Fruit fly (Drosophila melanogaster) whole organism, prepupa: ENCODE measurements around the gene Rab40.

ENCODE experiments used
- CG10631 ChIP-seq: fragments of 200-800 bp; sonication (Bioruptor generic); optimal IDR thresholded peaks from 2 replicates; lab custom pipeline; 2016; ENCODE audit warnings: missing biosample characterization, missing genetic modification characterization
- CG31627 ChIP-seq: fragments of 200-800 bp; sonication (Bioruptor generic); optimal IDR thresholded peaks from 3 replicates; lab custom pipeline; 2016; ENCODE audit warnings: missing biosample characterization, missing genetic modification characterization
- CG4318 ChIP-seq: fragments of 200-800 bp; sonication (Bioruptor generic); optimal IDR thresholded peaks from 3 replicates; lab custom pipeline; 2017; ENCODE audit warnings: missing biosample characterization, mild to moderate bottlenecking, missing genetic modification characterization
- CG6808 ChIP-seq: fragments of 200-800 bp; sonication (Bioruptor generic); optimal IDR thresholded peaks from 3 replicates; lab custom pipeline; 2017; ENCODE audit warnings: missing biosample characterization, missing genetic modification characterization, mild to moderate bottlenecking, moderate library complexity, missing genetic modification reagents
- esn ChIP-seq: fragments of 200-800 bp; sonication (Bioruptor generic); optimal IDR thresholded peaks from 2 replicates; lab custom pipeline; 2016; ENCODE audit warnings: missing biosample characterization, mild to moderate bottlenecking, missing genetic modification characterization, moderate library complexity
- lz ChIP-seq: fragments of 200-800 bp; sonication (Bioruptor generic); optimal IDR thresholded peaks from 3 replicates; lab custom pipeline; 2016; ENCODE audit warnings: missing biosample characterization, missing genetic modification characterization
- ss ChIP-seq, 2 experiments: fragments of 200-800 bp; sonication (Bioruptor generic); optimal IDR thresholded peaks; 2 replicates in 1 of 2; 3 replicates in 1 of 2; lab custom pipeline; 2017 to 2018; ENCODE audit warnings: mild to moderate bottlenecking in 2 of 2, missing biosample characterization in 2 of 2, missing genetic modification characterization in 2 of 2, moderate library complexity in 1 of 2

DNA sequence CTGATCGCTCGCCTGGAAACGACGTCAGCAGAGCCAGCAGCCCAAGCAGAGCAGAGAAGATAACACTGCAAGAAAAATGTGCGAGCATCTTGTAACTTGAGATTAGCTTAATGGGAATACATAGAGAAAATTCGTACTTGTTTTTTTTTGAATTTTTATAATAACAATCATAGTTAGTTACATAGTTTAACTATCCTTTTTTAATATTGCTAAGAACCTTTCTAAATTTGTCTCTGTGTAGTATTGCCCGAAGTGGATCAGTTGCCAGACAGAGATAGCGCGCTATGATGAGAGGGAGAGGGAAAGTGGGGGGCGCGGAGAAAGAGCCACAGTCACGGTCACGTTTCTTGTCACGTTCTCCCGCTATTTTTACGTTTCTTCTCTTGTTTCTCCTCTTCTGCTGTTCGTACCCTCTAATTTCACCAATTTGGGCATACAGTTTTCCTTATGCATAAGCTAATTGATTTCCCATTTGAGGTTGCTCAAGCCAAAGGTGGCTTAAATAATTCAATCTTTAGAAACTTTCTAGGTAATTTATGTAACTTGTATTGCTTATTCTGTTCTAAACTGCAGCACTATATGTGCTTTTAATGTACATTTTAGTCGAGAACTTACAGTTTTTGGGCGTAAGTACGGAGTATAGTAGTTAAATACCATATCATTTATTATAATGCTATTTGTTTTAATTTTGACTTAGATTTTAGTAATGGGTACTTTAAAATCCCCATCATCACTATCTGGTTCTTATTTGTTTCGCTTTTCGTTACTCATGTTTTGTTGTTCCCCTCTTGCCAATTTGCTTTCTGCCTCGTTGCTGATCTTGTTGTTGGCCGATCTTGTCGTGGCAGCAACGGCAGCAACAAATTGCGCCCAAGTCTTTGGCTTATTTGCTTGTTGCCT lies 48.1 kb upstream of the Rab40 start:
- peak; percentile 93 for TF ChIP-seq CG31627 (GFP tag; lab: Kevin White, UChicago)
- TF ChIP-seq CG10631 (GFP tag; lab: Kevin White, UChicago): peak; percentile 93
- TF ChIP-seq CG6808 (GFP tag; lab: Kevin White, UChicago): peak; percentile 82
- peak; percentile 69 for TF ChIP-seq CG4318 (GFP tag; lab: Kevin White, UChicago)
- TF ChIP-seq lz: peak; percentile 94
- TF ChIP-seq esn: peak; percentile 96
- TF ChIP-seq ss (GFP tag; optimal IDR thresholded peaks at IDR 0.05; lab: Kevin White, UChicago): peak; percentile 83 to 88
